Worm (Caenorhabditis elegans) whole organism, late embryonic: ENCODE results near the gene sre-2.

Source experiments
- C08G9.2 ChIP-seq: sonication (generic microtip); optimal IDR thresholded peaks from 2 replicates; lab custom pipeline; 2016; ENCODE audit warnings: mild to moderate bottlenecking, missing genetic modification characterization, moderate library complexity, missing compliant biosample characterization
- ama-1 ChIP-seq: fragments of 150-350 bp; optimal IDR thresholded peaks from 2 replicates; lab custom pipeline; 2014
- dve-1 ChIP-seq: sonication (generic microtip); optimal IDR thresholded peaks from 2 replicates; lab custom pipeline; 2017; ENCODE audit warnings: antibody characterized with exemption, mild to moderate bottlenecking, missing genetic modification characterization, missing compliant biosample characterization
- fkh-10 ChIP-seq: fragments of 150-350 bp; optimal IDR thresholded peaks from 2 replicates; lab custom pipeline; 2014; ENCODE audit warnings: missing biosample characterization, missing genetic modification reagents, missing genetic modification characterization
- hlh-13 ChIP-seq: fragments of 200-800 bp; sonication (Bioruptor generic); optimal IDR thresholded peaks from 2 replicates; lab custom pipeline; 2018; ENCODE audit warnings: mild to moderate bottlenecking, missing genetic modification characterization, missing compliant biosample characterization
- nfya-1 ChIP-seq: sonication (generic microtip); optimal IDR thresholded peaks from 2 replicates; lab custom pipeline; 2017; ENCODE audit warnings: missing genetic modification characterization, mild to moderate bottlenecking, missing compliant biosample characterization, antibody characterized with exemption, moderate library complexity
- nhr-11 ChIP-seq: fragments of 150-350 bp; optimal IDR thresholded peaks from 2 replicates; lab custom pipeline; 2014; ENCODE audit warnings: missing biosample characterization, missing genetic modification characterization
- nhr-232 ChIP-seq: sonication (generic microtip); optimal IDR thresholded peaks from 2 replicates; lab custom pipeline; 2016; ENCODE audit warnings: missing genetic modification characterization, missing compliant biosample characterization
- npax-4 ChIP-seq: sonication (generic microtip); optimal IDR thresholded peaks from 2 replicates; lab custom pipeline; 2016; ENCODE audit warnings: missing genetic modification characterization, missing compliant biosample characterization
- pha-4 ChIP-seq: fragments of 150-350 bp; optimal IDR thresholded peaks from 2 replicates; lab custom pipeline; 2018; ENCODE audit warnings: missing biosample characterization, missing genetic modification reagents, missing genetic modification characterization
- pqm-1 ChIP-seq: sonication (generic microtip); optimal IDR thresholded peaks from 2 replicates; lab custom pipeline; 2016; ENCODE audit warnings: missing genetic modification characterization, missing compliant biosample characterization
- rnt-1 ChIP-seq: sonication (generic microtip); optimal IDR thresholded peaks from 2 replicates; lab custom pipeline; 2016; ENCODE audit warnings: missing genetic modification characterization, missing compliant biosample characterization
- unc-86 ChIP-seq: sonication (generic microtip); optimal IDR thresholded peaks from 2 replicates; lab custom pipeline; 2016; ENCODE audit warnings: missing genetic modification characterization, missing compliant biosample characterization

DNA sequence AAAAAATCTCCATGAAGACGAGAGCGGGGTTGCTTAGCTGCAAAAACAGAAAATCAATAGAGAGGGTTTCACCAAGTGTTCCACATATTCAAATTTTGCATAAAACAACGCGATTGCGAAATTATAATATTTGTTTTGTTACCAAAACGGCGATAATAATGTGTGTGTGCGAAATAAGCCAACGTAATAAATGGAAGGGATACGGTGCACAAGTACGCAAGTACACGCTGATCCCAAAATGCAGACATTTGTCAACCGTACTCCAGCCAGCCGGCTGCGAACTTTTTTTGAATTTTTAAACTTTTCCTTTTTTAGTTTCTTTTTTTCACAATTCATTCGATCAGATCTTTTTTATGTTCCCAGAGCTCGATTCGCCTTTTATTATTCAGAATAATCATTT, 22.9 kb upstream of the sre-2 start, which contains the start of gene ire-1:
- TF ChIP-seq fkh-10 (GFP tag; lab: Kevin White, UChicago) (no peak), hlh-13 (GFP tag; lab: Kevin White, UChicago) (no peak), unc-86 (tag; lab: Kevin White, UChicago) (no peak), dve-1 (peak; percentile 53), pha-4 (no peak), nfya-1 (tag; lab: Kevin White, UChicago) (peak; percentile 73), nhr-232 (tag; lab: Kevin White, UChicago) (no peak), ama-1 (lab: Kevin White, UChicago) (no peak), pqm-1 (no peak), rnt-1 (tag; lab: Kevin White, UChicago) (no peak), C08G9.2 (tag; lab: Kevin White, UChicago) (no peak), nhr-11 (tag; lab: Kevin White, UChicago) (no peak), npax-4 (tag; lab: Kevin White, UChicago) (no peak)
